Worm (Caenorhabditis elegans): ENCODE results near the gene gpx-7.

gpx-7 gene

ce11 chrX:7823108-7823704 lies 23.6 kb upstream of the gpx-7 start, which contains the start of gene eef-1A.2 (continued):
- TF ChIP-seq spr-1 (tag; optimal IDR thresholded peaks at IDR 0.05) (peak; percentile 63), nhr-28 (tag; optimal IDR thresholded peaks at IDR 0.05) (peak; percentile 93), ceh-44 (GFP tag; IDR thresholded peaks at IDR 0.05) (no peak), aha-1 (tag) (peak; percentile 100), lsy-2 (tag; optimal IDR thresholded peaks at IDR 0.05) (peak; percentile 86 to 93), daf-8 (GFP tag; IDR thresholded peaks at IDR 0.05) (no peak), zfp-3 (GFP tag; conservative IDR thresholded peaks at IDR 0.05) (0 out of 2 replicates have a peak, but pooled peaks have one; percentile 48), jun-1 (tag; optimal IDR thresholded peaks at IDR 0.05) (peak; percentile 90), ZK546.5 (tag; optimal IDR thresholded peaks at IDR 0.05) (no peak), set-16 (GFP tag; IDR thresholded peaks at IDR 0.05) (peak; percentile 89), unc-130 (GFP tag; optimal IDR thresholded peaks at IDR 0.05) (no peak), Y105C5A.15 (GFP tag; IDR thresholded peaks at IDR 0.05) (no peak), lim-7 (GFP tag; IDR thresholded peaks at IDR 0.05) (peak; percentile 65; the same call in 1 of the 2 replicates), mep-1 (tag; optimal IDR thresholded peaks at IDR 0.05) (peak; percentile 97), F10B5.3 (tag; optimal IDR thresholded peaks at IDR 0.05) (no peak), dmd-9 (GFP tag; IDR thresholded peaks at IDR 0.05) (peak; percentile 71), daf-12 (tag; optimal IDR thresholded peaks at IDR 0.05) (no peak), ces-1 (GFP tag; optimal IDR thresholded peaks at IDR 0.05) (peak; percentile 48), rbr-2 (tag; optimal IDR thresholded peaks at IDR 0.05) (peak; percentile 96), hlh-30 (tag; optimal IDR thresholded peaks at IDR 0.05; ENCODE audit: insufficient read depth) (peak; percentile 98), F44E2.7 (GFP tag; IDR thresholded peaks at IDR 0.05) (no peak), F26F4.8 (GFP tag; conservative IDR thresholded peaks at IDR 0.05) (no peak), T20F7.1 (GFP tag; optimal IDR thresholded peaks at IDR 0.05) (peak; percentile 84), aly-2 (tag; optimal IDR thresholded peaks at IDR 0.05) (no peak), D1046.2 (GFP tag; IDR thresholded peaks at IDR 0.05) (0 out of 2 replicates have a peak, but pooled peaks have one; percentile 63), saeg-2 (GFP tag; IDR thresholded peaks at IDR 0.05) (peak; percentile 83), daf-16 (GFP tag; optimal IDR thresholded peaks at IDR 0.05) (peak; percentile 42 to 69), daf-16 (tag; optimal IDR thresholded peaks at IDR 0.05) (peak; percentile 97), nhr-42 (GFP tag; IDR thresholded peaks at IDR 0.05) (peak; percentile 83; the same call in 1 of the 2 replicates), dmd-6 (GFP tag; IDR thresholded peaks at IDR 0.05) (peak; percentile 98), nhr-6 (tag; optimal IDR thresholded peaks at IDR 0.05) (peak; percentile 87), lin-29 (GFP tag; IDR thresholded peaks at IDR 0.05) (no peak), lin-15B (tag; optimal IDR thresholded peaks at IDR 0.05) (no peak), nhr-41 (GFP tag; IDR thresholded peaks at IDR 0.05) (peak; percentile 67; the same call in 1 of the 2 replicates), ztf-11 (tag; optimal IDR thresholded peaks at IDR 0.05) (no peak), egl-27 (tag; optimal IDR thresholded peaks at IDR 0.05) (no peak), lin-1 (GFP tag; IDR thresholded peaks at IDR 0.05) (peak; percentile 58; the same call in 1 of the 2 replicates), nhr-102 (tag; optimal IDR thresholded peaks at IDR 0.05) (peak; percentile 78), daf-19 (GFP tag; conservative IDR thresholded peaks at IDR 0.05) (no peak), mes-2 (tag; optimal IDR thresholded peaks at IDR 0.05; ENCODE audit: poor library complexity, severe bottlenecking) (peak; percentile 81), F49E8.2 (tag; optimal IDR thresholded peaks at IDR 0.05; ENCODE audit: borderline replicate concordance) (no peak), skn-1 (tag; optimal IDR thresholded peaks at IDR 0.05) (peak; percentile 38), mxl-2 (GFP tag; conservative IDR thresholded peaks at IDR 0.05) (0 out of 2 replicates have a peak, but pooled peaks have one; percentile 44), fos-1 (tag; optimal IDR thresholded peaks at IDR 0.05) (no peak), attf-4 (tag; optimal IDR thresholded peaks at IDR 0.05) (no peak), madf-5 (GFP tag; IDR thresholded peaks at IDR 0.05) (no peak), gei-8 (GFP tag; optimal IDR thresholded peaks at IDR 0.05) (peak; percentile 43), nhr-76 (tag; optimal IDR thresholded peaks at IDR 0.05) (peak; percentile 30), Y75B8A.6 (GFP tag; IDR thresholded peaks at IDR 0.05) (0 out of 2 replicates have a peak, but pooled peaks have one; percentile 54), ceh-62 (tag; optimal IDR thresholded peaks at IDR 0.05) (no peak), zfp-2 (tag; optimal IDR thresholded peaks at IDR 0.05) (peak; percentile 64)
